Worm (Caenorhabditis elegans) whole organism, L1 larva: Measurements from ENCODE around the gene rskd-1.

ENCODE experiments used
- F16B12.6 ChIP-seq: fragments of 150-350 bp; optimal IDR thresholded peaks from 2 replicates; lab custom pipeline; 2014; ENCODE audit warnings: missing biosample characterization, missing genetic modification characterization
- Y116A8C.19 ChIP-seq: sonication (generic microtip); optimal IDR thresholded peaks from 2 replicates; lab custom pipeline; 2016; ENCODE audit warnings: missing compliant biosample characterization, missing genetic modification characterization, borderline replicate concordance
- ceh-82 ChIP-seq, 3 experiments: fragments of 150-350 bp in 1 of 3; sonication (generic microtip) in 2 of 3; optimal IDR thresholded peaks; 2 replicates each; lab custom pipeline; 2014 to 2017; ENCODE audit warnings: missing biosample characterization in 3 of 3, missing genetic modification characterization in 3 of 3
- dpl-1 ChIP-seq, 3 experiments: fragments of 150-350 bp in 2 of 3; sonication (generic microtip) in 1 of 3; optimal IDR thresholded peaks; 2 replicates each; lab custom pipeline; 2014 to 2017; ENCODE audit warnings: missing biosample characterization in 3 of 3, missing genetic modification characterization in 3 of 3, missing genetic modification reagents in 3 of 3
- dsc-1 ChIP-seq: sonication (generic microtip); optimal IDR thresholded peaks from 2 replicates; lab custom pipeline; 2016; ENCODE audit warnings: mild to moderate bottlenecking, missing genetic modification characterization, missing compliant biosample characterization
- efl-1 ChIP-seq, 4 experiments: fragments of 150-350 bp; optimal IDR thresholded peaks in 3 of 4; peaks in 1 of 4; 1 replicate in 1 of 4; 2 replicates in 3 of 4; lab custom pipeline; 2014; ENCODE audit warnings: missing biosample characterization in 2 of 4, missing genetic modification characterization in 2 of 4, missing genetic modification reagents in 2 of 4
- efl-3 ChIP-seq: fragments of 200-800 bp; sonication (Bioruptor generic); optimal IDR thresholded peaks from 2 replicates; lab custom pipeline; 2018; ENCODE audit warnings: mild to moderate bottlenecking, missing genetic modification characterization, missing compliant biosample characterization
- egl-27 ChIP-seq, 2 experiments: fragments of 150-350 bp in 1 of 2; sonication (generic microtip); optimal IDR thresholded peaks; 3 replicates each; lab custom pipeline; 2017 to 2018; ENCODE audit warnings: missing biosample characterization in 2 of 2, missing genetic modification characterization in 2 of 2, missing genetic modification reagents in 2 of 2
- fkh-8 ChIP-seq: sonication (generic microtip); optimal IDR thresholded peaks from 2 replicates; lab custom pipeline; 2016; ENCODE audit warnings: mild to moderate bottlenecking, missing genetic modification characterization, missing compliant biosample characterization
- fos-1 ChIP-seq: fragments of 150-350 bp; optimal IDR thresholded peaks from 2 replicates; lab custom pipeline; 2014; ENCODE audit warnings: missing biosample characterization, missing genetic modification characterization
- hlh-17 ChIP-seq: fragments of 200-800 bp; sonication (Bioruptor generic); optimal IDR thresholded peaks from 2 replicates; lab custom pipeline; 2018; ENCODE audit warnings: missing genetic modification characterization, mild to moderate bottlenecking, missing compliant biosample characterization, moderate library complexity, borderline replicate concordance
- lin-13 ChIP-seq: fragments of 150-350 bp; optimal IDR thresholded peaks from 2 replicates; lab custom pipeline; 2014; ENCODE audit warnings: missing biosample characterization, missing genetic modification reagents, missing genetic modification characterization
- lin-14 ChIP-seq: fragments of 200-800 bp; sonication (Bioruptor generic); optimal IDR thresholded peaks from 2 replicates; lab custom pipeline; 2018; ENCODE audit warnings: mild to moderate bottlenecking, missing genetic modification characterization, moderate library complexity, missing compliant biosample characterization
- lin-15B ChIP-seq: fragments of 150-350 bp; sonication (generic microtip); optimal IDR thresholded peaks from 3 replicates; lab custom pipeline; 2014; ENCODE audit warnings: missing biosample characterization, missing genetic modification characterization
- lsy-2 ChIP-seq, 2 experiments: fragments of 150-350 bp; optimal IDR thresholded peaks; 2 replicates each; lab custom pipeline; 2014; ENCODE audit warnings: missing biosample characterization in 2 of 2, missing genetic modification characterization in 2 of 2
- mdl-1 ChIP-seq, 2 experiments: fragments of 150-350 bp; optimal IDR thresholded peaks; 2 replicates each; lab custom pipeline; 2014 to 2017; ENCODE audit warnings: missing biosample characterization in 2 of 2, missing genetic modification characterization in 2 of 2, inconsistent platforms in 1 of 2
- mep-1 ChIP-seq: fragments of 150-350 bp; optimal IDR thresholded peaks from 2 replicates; lab custom pipeline; 2014; ENCODE audit warnings: missing biosample characterization, missing genetic modification characterization
- nhr-19 ChIP-seq: fragments of 200-800 bp; sonication (Bioruptor generic); conservative IDR thresholded peaks from 2 replicates; pipeline ENCODE4 v1.3.6; 2022; ENCODE audit warnings: missing genetic modification characterization, missing compliant biosample characterization
- nhr-28 ChIP-seq: fragments of 150-350 bp; optimal IDR thresholded peaks from 2 replicates; lab custom pipeline; 2014; ENCODE audit warnings: missing biosample characterization, missing genetic modification characterization
- nhr-47 ChIP-seq: sonication (generic microtip); optimal IDR thresholded peaks from 2 replicates; lab custom pipeline; 2016; ENCODE audit warnings: mild to moderate bottlenecking, missing genetic modification characterization, moderate library complexity, missing compliant biosample characterization
- nhr-71 ChIP-seq: sonication (generic microtip); optimal IDR thresholded peaks from 2 replicates; lab custom pipeline; 2016; ENCODE audit warnings: mild to moderate bottlenecking, missing genetic modification characterization, moderate library complexity, missing compliant biosample characterization
- nhr-77 ChIP-seq: fragments of 150-350 bp; optimal IDR thresholded peaks from 2 replicates; lab custom pipeline; 2014; ENCODE audit warnings: missing biosample characterization, missing genetic modification characterization
- nhr-84 ChIP-seq: sonication (generic microtip); optimal IDR thresholded peaks from 2 replicates; lab custom pipeline; 2017; ENCODE audit warnings: missing biosample characterization, missing genetic modification characterization
- nhr-85 ChIP-seq: sonication (generic microtip); peaks from one replicate; lab custom pipeline; 2016; ENCODE audit warnings: missing genetic modification characterization, inconsistent platforms, missing compliant biosample characterization
- pax-3 ChIP-seq: fragments of 200-800 bp; sonication (Bioruptor generic); optimal IDR thresholded peaks from 2 replicates; lab custom pipeline; 2018; ENCODE audit warnings: mild to moderate bottlenecking, missing genetic modification characterization, moderate library complexity, missing compliant biosample characterization
- rnt-1 ChIP-seq: sonication (generic microtip); optimal IDR thresholded peaks from 2 replicates; lab custom pipeline; 2016; ENCODE audit warnings: mild to moderate bottlenecking, missing genetic modification characterization, moderate library complexity, missing compliant biosample characterization
- skn-1 ChIP-seq: fragments of 150-350 bp; optimal IDR thresholded peaks from 2 replicates; lab custom pipeline; 2014; ENCODE audit warnings: missing biosample characterization, missing genetic modification characterization
- sptf-1 ChIP-seq: fragments of 150-350 bp; optimal IDR thresholded peaks from 2 replicates; lab custom pipeline; 2014; ENCODE audit warnings: missing biosample characterization, missing genetic modification characterization
- tlp-1 ChIP-seq: fragments of 150-350 bp; optimal IDR thresholded peaks from 2 replicates; lab custom pipeline; 2014; ENCODE audit warnings: missing biosample characterization, missing genetic modification characterization
- unc-130 ChIP-seq: fragments of 150-350 bp; optimal IDR thresholded peaks from 2 replicates; lab custom pipeline; 2017; ENCODE audit warnings: missing biosample characterization, missing genetic modification characterization, inconsistent platforms
- unc-62 ChIP-seq: fragments of 150-350 bp; optimal IDR thresholded peaks from 2 replicates; lab custom pipeline; 2014; ENCODE audit warnings: missing biosample characterization, missing genetic modification reagents, missing genetic modification characterization
- unc-98 ChIP-seq: fragments of 200-800 bp; sonication (Bioruptor generic); IDR thresholded peaks from 2 replicates; pipeline ENCODE4 v1.3.6; 2022; ENCODE audit warnings: missing genetic modification characterization, missing compliant biosample characterization
- vab-15 ChIP-seq: sonication (generic microtip); optimal IDR thresholded peaks from 2 replicates; lab custom pipeline; 2017; ENCODE audit warnings: missing genotype, mild to moderate bottlenecking, missing genetic modification characterization, missing compliant biosample characterization
- zip-4 ChIP-seq: fragments of 200-800 bp; sonication (Bioruptor generic); optimal IDR thresholded peaks from 2 replicates; lab custom pipeline; 2018; ENCODE audit warnings: mild to moderate bottlenecking, missing genetic modification characterization, moderate library complexity, missing compliant biosample characterization

rskd-1 gene

DNA sequence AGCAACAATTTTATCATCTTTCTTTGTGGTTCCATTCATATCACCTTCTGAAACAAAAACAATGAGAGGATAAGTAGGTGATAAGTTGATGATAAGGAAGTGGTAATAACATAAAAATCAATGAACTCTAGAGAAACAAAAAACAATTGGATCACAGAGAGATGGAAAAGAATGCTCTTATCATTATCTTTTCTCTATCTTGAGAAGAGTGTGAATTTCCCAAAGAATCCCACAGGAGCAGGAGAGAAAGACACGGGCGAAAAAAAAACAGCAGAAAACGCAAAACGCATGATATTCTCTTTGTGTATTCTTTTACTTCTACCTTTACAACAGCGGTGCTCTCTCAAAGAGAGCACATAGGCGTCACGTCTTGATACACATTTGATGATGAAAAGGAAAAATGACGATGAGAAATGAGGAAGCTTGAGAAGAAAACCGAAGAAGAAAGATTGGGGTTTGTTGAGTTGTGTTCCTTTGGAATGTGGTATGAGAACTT is 19.1 kb downstream of the rskd-1 start, which contains the start of gene twk-24:
Gene twk-24 (minus strand): TSS at position 51 of the 496 bp plus-strand sequence.
- TF ChIP-seq efl-1 (optimal IDR thresholded peaks at IDR 0.05; lab: Kevin White, UChicago) (peak in 1 of 2 experiments; percentile 0), efl-1 (GFP tag; optimal IDR thresholded peaks at IDR 0.05 in 1 of 2; lab: Kevin White, UChicago) (no peak), nhr-77 (tag; lab: Kevin White, UChicago) (no peak), lin-14 (GFP tag; lab: Kevin White, UChicago) (peak; percentile 72), fkh-8 (no peak), unc-130 (peak; percentile 14), mep-1 (tag; lab: Kevin White, UChicago) (peak; percentile 8), rnt-1 (peak; percentile 51), nhr-71 (tag; lab: Kevin White, UChicago) (peak; percentile 43)

ce11 chrV:12263723-12264122 is 24.7 kb downstream of the rskd-1 start, which contains the start of gene ssp-35:
Gene ssp-35, minus strand, starts transcription at chrV:12263823.
- TF ChIP-seq hlh-17 (GFP tag; lab: Kevin White, UChicago) (no peak), tlp-1 (tag; lab: Kevin White, UChicago) (no peak), ceh-82 (tag; optimal IDR thresholded peaks at IDR 0.05; lab: Kevin White, UChicago) (no peak), skn-1 (tag; lab: Kevin White, UChicago) (no peak), lin-13 (GFP tag; lab: Kevin White, UChicago) (no peak), sptf-1 (tag; lab: Kevin White, UChicago) (no peak), efl-1 (optimal IDR thresholded peaks at IDR 0.05; lab: Kevin White, UChicago) (no peak), efl-1 (GFP tag; optimal IDR thresholded peaks at IDR 0.05 in 1 of 2; lab: Kevin White, UChicago) (peak in 1 of 2 experiments; percentile 48)

DNA sequence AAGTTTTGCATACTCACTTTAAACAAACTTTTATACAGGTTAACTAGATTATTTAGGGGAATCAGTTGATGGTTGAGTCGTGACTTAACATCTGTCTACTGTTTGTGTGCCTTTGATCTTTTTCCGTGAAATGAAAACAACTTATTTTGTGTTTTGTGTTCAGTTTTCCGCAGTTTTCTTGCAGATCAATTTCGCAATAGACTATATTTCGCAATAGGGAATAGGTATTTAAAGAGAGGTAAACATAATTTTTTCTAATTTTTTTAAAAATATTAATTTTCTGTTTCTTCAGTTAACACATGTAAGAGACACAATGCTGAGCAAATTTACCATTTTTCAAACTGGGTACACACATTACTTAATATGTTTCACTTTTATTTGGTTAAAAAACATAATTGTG is 27.0 kb downstream of the rskd-1 start, which contains the start of gene tbb-6:
Gene tbb-6 (plus strand): TSS at position 155 of the 400 bp plus-strand sequence.
- no peak for TF ChIP-seq nhr-19 (GFP tag; lab: Robert Waterston, UW)
- TF ChIP-seq skn-1 (tag; lab: Kevin White, UChicago) = peak; percentile 48
- TF ChIP-seq nhr-71 (tag; lab: Kevin White, UChicago) = peak; percentile 46
- peak; percentile 75 for TF ChIP-seq zip-4 (GFP tag; lab: Kevin White, UChicago)
- TF ChIP-seq efl-3 (GFP tag; lab: Kevin White, UChicago) = no peak
- no peak for TF ChIP-seq nhr-47 (tag; lab: Kevin White, UChicago)
- no peak for TF ChIP-seq efl-1 (optimal IDR thresholded peaks at IDR 0.05; lab: Kevin White, UChicago)
- peak in 1 of 2 experiments; percentile 4 for TF ChIP-seq efl-1 (GFP tag; optimal IDR thresholded peaks at IDR 0.05 in 1 of 2; lab: Kevin White, UChicago)
- TF ChIP-seq nhr-84 (tag; lab: Kevin White, UChicago) = no peak

DNA sequence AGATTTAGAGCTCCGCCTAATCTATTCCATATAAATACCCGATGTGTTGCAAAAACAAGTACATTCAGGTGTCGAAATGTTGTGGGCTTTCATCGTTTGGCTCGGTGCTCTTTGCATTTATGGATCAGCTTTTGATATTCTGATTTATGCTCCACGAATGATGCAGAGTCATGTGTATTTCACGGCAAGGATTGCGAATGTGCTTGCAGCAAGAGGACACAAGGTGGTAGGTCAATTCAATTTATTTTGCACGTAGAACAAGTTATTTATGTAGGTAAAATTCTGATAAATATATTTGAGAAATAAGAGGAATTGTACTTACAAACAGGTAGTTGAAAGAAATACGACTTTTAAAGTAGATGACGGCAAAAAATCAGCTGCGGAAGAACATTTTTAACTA is 29.5 kb downstream of the rskd-1 start, which contains the start of gene ugt-56:
Gene ugt-56 (plus strand): TSS at position 61 of the 400 bp plus-strand sequence.
- TF ChIP-seq dsc-1 (tag; lab: Kevin White, UChicago) (peak; percentile 40), dpl-1 (GFP tag; optimal IDR thresholded peaks at IDR 0.05; lab: Kevin White, UChicago) (no peak), fkh-8 (peak; percentile 13), pax-3 (tag; lab: Kevin White, UChicago) (peak; percentile 28), Y116A8C.19 (no peak)

ce11 chrV:12256398-12256797 is 32.0 kb downstream of the rskd-1 start, which contains the start of gene ugt-55:
Gene ugt-55, plus strand, starts transcription at chrV:12256698.
- TF ChIP-seq F16B12.6 (tag; lab: Kevin White, UChicago) = no peak
- TF ChIP-seq vab-15 (tag; lab: Kevin White, UChicago) = no peak
- no peak for TF ChIP-seq mdl-1 (tag; optimal IDR thresholded peaks at IDR 0.05; lab: Kevin White, UChicago)
- TF ChIP-seq nhr-28 (tag; lab: Kevin White, UChicago) = no peak
- peak; percentile 45 for TF ChIP-seq nhr-85 (tag; lab: Kevin White, UChicago)

ce11 chrV:12255343-12255742 is 33.1 kb downstream of the rskd-1 start, which contains the start of gene T04H1.12:
Gene T04H1.12, plus strand, starts transcription at chrV:12255643.
- TF ChIP-seq unc-98 (GFP tag; lab: Robert Waterston, UW) = no peak
- no peak for TF ChIP-seq tlp-1 (tag; lab: Kevin White, UChicago)
- TF ChIP-seq fos-1 (tag; lab: Kevin White, UChicago) = no peak
- TF ChIP-seq nhr-47 (tag; lab: Kevin White, UChicago) = no peak
- no peak for TF ChIP-seq nhr-19 (GFP tag; lab: Robert Waterston, UW)
- no peak for TF ChIP-seq lin-15B (tag; lab: Kevin White, UChicago)
- TF ChIP-seq nhr-71 (tag; lab: Kevin White, UChicago) = no peak
- TF ChIP-seq egl-27 (tag; optimal IDR thresholded peaks at IDR 0.05; lab: Kevin White, UChicago) = no peak
- TF ChIP-seq lin-13 (GFP tag; lab: Kevin White, UChicago) = no peak
- no peak for TF ChIP-seq lsy-2 (tag; optimal IDR thresholded peaks at IDR 0.05; lab: Kevin White, UChicago)
- TF ChIP-seq unc-62 (GFP tag; lab: Kevin White, UChicago) = no peak
- TF ChIP-seq hlh-17 (GFP tag; lab: Kevin White, UChicago) = no peak
